Worm (Caenorhabditis elegans): Measurements from ENCODE around the gene dpm-3.

dpm-3 gene

DNA sequence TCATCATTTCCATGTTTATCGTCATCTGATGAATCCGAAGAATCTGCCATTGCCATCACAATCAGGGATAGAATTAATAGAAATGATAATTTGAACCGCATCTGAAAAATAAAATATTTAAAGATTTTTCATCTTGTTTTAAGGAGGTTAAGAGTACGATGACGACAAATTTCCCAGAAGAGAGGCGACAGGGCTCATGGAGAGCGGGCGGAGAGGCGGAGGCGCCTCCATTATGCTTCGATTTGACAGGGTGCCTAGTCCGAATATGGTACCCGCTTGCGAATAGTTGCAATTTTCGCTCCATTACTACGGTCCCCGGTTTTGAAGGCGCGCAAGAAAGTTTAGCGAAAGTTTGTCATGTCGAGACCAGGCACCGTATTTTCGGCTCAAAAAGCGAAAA is 6.3 kb upstream of the dpm-3 start, which contains the start of gene F28D1.6:
F28D1.6 (minus strand) TSS at position 101 of the 400 bp plus-strand sequence.
- TF ChIP-seq flh-1 (GFP tag; optimal IDR thresholded peaks at IDR 0.05) (no peak), bed-3 (GFP tag; optimal IDR thresholded peaks at IDR 0.05) (no peak), ceh-83 (GFP tag; optimal IDR thresholded peaks at IDR 0.05) (no peak), ceh-43 (GFP tag; optimal IDR thresholded peaks at IDR 0.05) (no peak), pha-4 (tag; optimal IDR thresholded peaks at IDR 0.05) (no peak), drap-1 (GFP tag; optimal IDR thresholded peaks at IDR 0.05) (no peak), mep-1 (tag; optimal IDR thresholded peaks at IDR 0.05) (no peak), mls-2 (tag; optimal IDR thresholded peaks at IDR 0.05) (no peak), lsy-2 (tag; optimal IDR thresholded peaks at IDR 0.05) (no peak), nhr-28 (tag; optimal IDR thresholded peaks at IDR 0.05) (no peak), elt-1 (tag; optimal IDR thresholded peaks at IDR 0.05; ENCODE audit: borderline replicate concordance, insufficient read depth) (no peak), unc-39 (tag; optimal IDR thresholded peaks at IDR 0.05) (no peak), nhr-12 (tag; optimal IDR thresholded peaks at IDR 0.05) (no peak), tbx-8 (GFP tag; optimal IDR thresholded peaks at IDR 0.05) (no peak), mab-5 (tag; optimal IDR thresholded peaks at IDR 0.05) (no peak), ztf-11 (tag; optimal IDR thresholded peaks at IDR 0.05) (no peak), unc-120 (tag; optimal IDR thresholded peaks at IDR 0.05; ENCODE audit: poor library complexity, severe bottlenecking) (no peak), M03D4.4 (tag; optimal IDR thresholded peaks at IDR 0.05) (no peak), blmp-1 (tag; optimal IDR thresholded peaks at IDR 0.05) (no peak), elt-3 (tag; optimal IDR thresholded peaks at IDR 0.05) (no peak)

DNA sequence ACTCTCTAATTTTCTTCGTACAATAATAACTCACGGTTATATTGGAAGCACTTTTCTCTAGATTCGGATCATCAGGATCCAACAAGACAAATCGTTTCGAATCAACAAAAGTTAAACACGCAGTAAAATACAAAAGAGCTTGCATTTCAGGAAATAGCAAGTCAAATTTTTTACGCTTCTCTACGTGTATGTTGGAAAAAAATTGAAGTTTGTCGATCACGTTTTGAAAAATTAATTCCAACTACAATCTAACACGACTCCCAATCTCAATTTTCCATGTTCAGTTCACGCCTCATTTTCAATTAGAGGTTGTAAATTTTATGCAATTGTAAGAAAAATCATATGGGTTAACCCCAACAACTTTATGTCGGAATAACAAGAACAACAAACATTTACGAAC is 1.4 kb upstream of the dpm-3 start, which contains the start of gene spe-45:
spe-45 (minus strand) TSS at position 145 of the 400 bp plus-strand sequence.
- no peak for TF ChIP-seq mab-5 (tag; optimal IDR thresholded peaks at IDR 0.05)
- TF ChIP-seq zip-8 (tag; optimal IDR thresholded peaks at IDR 0.05) = no peak
- TF ChIP-seq nhr-28 (tag; optimal IDR thresholded peaks at IDR 0.05) = no peak
- no peak for TF ChIP-seq ceh-83 (GFP tag; optimal IDR thresholded peaks at IDR 0.05)
- no peak for TF ChIP-seq blmp-1 (tag; optimal IDR thresholded peaks at IDR 0.05)
- TF ChIP-seq bed-3 (GFP tag; optimal IDR thresholded peaks at IDR 0.05) = no peak
- TF ChIP-seq unc-120 (tag; optimal IDR thresholded peaks at IDR 0.05; ENCODE audit: poor library complexity, severe bottlenecking) = no peak
- TF ChIP-seq flh-1 (GFP tag; optimal IDR thresholded peaks at IDR 0.05) = no peak
- no peak for TF ChIP-seq sem-2 (GFP tag; optimal IDR thresholded peaks at IDR 0.05)
- TF ChIP-seq lin-13 (tag; optimal IDR thresholded peaks at IDR 0.05) = no peak
- no peak for TF ChIP-seq lin-32 (GFP tag; optimal IDR thresholded peaks at IDR 0.05)
- no peak for TF ChIP-seq hlh-1 (tag; optimal IDR thresholded peaks at IDR 0.05)
- no peak for TF ChIP-seq ces-1 (GFP tag; optimal IDR thresholded peaks at IDR 0.05)
- no peak for TF ChIP-seq M03D4.4 (tag; optimal IDR thresholded peaks at IDR 0.05)

DNA sequence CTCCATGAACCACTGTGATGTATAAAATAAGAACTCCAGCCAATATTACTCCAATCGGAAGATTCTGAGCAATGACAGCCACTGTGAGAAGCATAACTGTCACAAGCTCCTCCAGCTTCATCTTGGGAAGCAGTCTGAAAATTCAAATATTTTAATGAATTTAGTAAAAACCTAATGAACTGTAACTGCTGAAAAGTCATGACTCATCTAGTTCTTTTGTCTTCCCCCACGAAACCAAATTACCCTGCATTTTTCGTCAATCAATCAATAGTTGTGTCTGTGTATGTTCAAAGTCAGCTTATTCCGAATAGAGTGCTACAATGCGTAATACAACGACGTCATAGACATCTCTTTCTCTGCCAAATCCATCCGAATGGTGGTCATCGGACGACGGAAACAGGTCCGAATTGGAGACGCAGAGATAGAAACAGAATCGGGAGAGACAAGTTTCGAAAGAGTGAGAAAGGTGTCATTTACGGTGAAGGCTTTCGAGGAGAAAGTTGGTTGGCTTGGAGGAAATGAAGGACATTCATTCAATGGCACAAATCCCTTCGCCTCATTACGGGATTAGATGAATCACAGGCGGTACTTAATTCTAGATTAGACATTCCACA is 5.4 kb downstream of the dpm-3 start:
- no peak for TF ChIP-seq ces-1 (GFP tag; optimal IDR thresholded peaks at IDR 0.05)
- TF ChIP-seq mep-1 (tag; optimal IDR thresholded peaks at IDR 0.05) = no peak
- TF ChIP-seq M03D4.4 (tag; optimal IDR thresholded peaks at IDR 0.05) = no peak
- TF ChIP-seq ceh-39 (tag; optimal IDR thresholded peaks at IDR 0.05) = no peak
- TF ChIP-seq nhr-28 (tag; optimal IDR thresholded peaks at IDR 0.05) = no peak
- TF ChIP-seq sem-2 (GFP tag; optimal IDR thresholded peaks at IDR 0.05) = no peak
- no peak for TF ChIP-seq lin-32 (GFP tag; optimal IDR thresholded peaks at IDR 0.05)
- no peak for TF ChIP-seq zip-8 (tag; optimal IDR thresholded peaks at IDR 0.05)
- TF ChIP-seq unc-62 (GFP tag; optimal IDR thresholded peaks at IDR 0.05) = no peak
- TF ChIP-seq lsy-2 (tag; optimal IDR thresholded peaks at IDR 0.05) = no peak
- no peak for TF ChIP-seq snpc-4 (tag; optimal IDR thresholded peaks at IDR 0.05)
- no peak for TF ChIP-seq mab-5 (tag; optimal IDR thresholded peaks at IDR 0.05)
- peak; percentile 74 for TF ChIP-seq blmp-1 (tag; optimal IDR thresholded peaks at IDR 0.05)
- TF ChIP-seq nhr-12 (tag; optimal IDR thresholded peaks at IDR 0.05) = no peak
- no peak for TF ChIP-seq drap-1 (GFP tag; optimal IDR thresholded peaks at IDR 0.05)
- no peak for TF ChIP-seq nhr-76 (tag; optimal IDR thresholded peaks at IDR 0.05)
- peak; percentile 50 for TF ChIP-seq ham-2 (GFP tag; optimal IDR thresholded peaks at IDR 0.05)
- TF ChIP-seq elt-3 (tag; optimal IDR thresholded peaks at IDR 0.05) = peak; percentile 5
- TF ChIP-seq flh-1 (GFP tag; optimal IDR thresholded peaks at IDR 0.05) = no peak
- no peak for TF ChIP-seq ceh-83 (GFP tag; optimal IDR thresholded peaks at IDR 0.05)
- no peak for TF ChIP-seq bed-3 (GFP tag; optimal IDR thresholded peaks at IDR 0.05)
- no peak for TF ChIP-seq tbx-8 (GFP tag; optimal IDR thresholded peaks at IDR 0.05)
- TF ChIP-seq mls-2 (tag; optimal IDR thresholded peaks at IDR 0.05) = no peak
- no peak for TF ChIP-seq nhr-2 (tag; optimal IDR thresholded peaks at IDR 0.05)

DNA sequence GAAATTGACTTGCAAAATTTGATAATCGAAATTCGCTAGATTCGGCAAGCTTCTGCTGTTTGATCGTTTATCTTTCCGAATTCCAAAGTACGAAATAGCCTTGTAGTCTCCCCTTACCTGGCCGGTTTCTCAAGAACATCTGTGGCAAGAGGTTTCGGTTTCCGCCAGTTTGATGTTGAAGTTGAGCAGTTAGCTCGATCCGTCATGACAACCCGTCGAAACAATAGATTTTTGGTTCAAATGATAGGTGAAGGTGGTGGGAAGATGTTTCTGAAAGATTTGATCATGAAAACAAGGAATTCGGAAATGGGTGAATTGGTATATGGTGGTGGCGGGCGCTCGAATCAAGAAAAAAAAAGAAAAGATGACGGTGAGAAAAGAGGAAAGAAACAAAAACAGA is 7.0 kb downstream of the dpm-3 start, which contains the start of gene acs-20:
acs-20 (minus strand) TSS at position 270 of the 400 bp plus-strand sequence.
- TF ChIP-seq ceh-83 (GFP tag; optimal IDR thresholded peaks at IDR 0.05) (no peak), drap-1 (GFP tag; optimal IDR thresholded peaks at IDR 0.05) (no peak), elt-3 (tag; optimal IDR thresholded peaks at IDR 0.05) (no peak), snpc-4 (tag; optimal IDR thresholded peaks at IDR 0.05) (no peak), zip-8 (tag; optimal IDR thresholded peaks at IDR 0.05) (no peak), nhr-28 (tag; optimal IDR thresholded peaks at IDR 0.05) (no peak), mab-5 (tag; optimal IDR thresholded peaks at IDR 0.05) (no peak), blmp-1 (tag; optimal IDR thresholded peaks at IDR 0.05) (no peak), nhr-12 (tag; optimal IDR thresholded peaks at IDR 0.05) (no peak), lsy-2 (tag; optimal IDR thresholded peaks at IDR 0.05) (no peak), M03D4.4 (tag; optimal IDR thresholded peaks at IDR 0.05) (no peak), cnd-1 (tag; optimal IDR thresholded peaks at IDR 0.05) (no peak), tbx-8 (GFP tag; optimal IDR thresholded peaks at IDR 0.05) (no peak)
